Worm (Caenorhabditis elegans) whole organism, young adult: ENCODE measurements around the gene ZK632.2.

Source experiments
- B0019.2 ChIP-seq: fragments of 200-800 bp; sonication (Bioruptor generic); conservative IDR thresholded peaks from 2 replicates; pipeline ENCODE4 v1.3.6; 2022; ENCODE audit warnings: missing genetic modification reagents, missing genetic modification characterization, missing compliant biosample characterization
- B0261.1 ChIP-seq: sonication (generic microtip); optimal IDR thresholded peaks from 2 replicates; lab custom pipeline; 2016; ENCODE audit warnings: mild to moderate bottlenecking, missing genetic modification characterization, moderate library complexity, missing compliant biosample characterization
- B0336.3 ChIP-seq: fragments of 200-800 bp; sonication (Bioruptor generic); IDR thresholded peaks from 2 replicates; pipeline ENCODE4 v1.3.6; 2022; ENCODE audit warnings: missing genetic modification characterization, missing compliant biosample characterization
- C06A6.2 ChIP-seq: fragments of 200-800 bp; sonication (Bioruptor generic); conservative IDR thresholded peaks from 2 replicates; pipeline ENCODE4 v1.3.6; 2022; ENCODE audit warnings: missing genetic modification characterization, missing compliant biosample characterization
- D2030.7 ChIP-seq: fragments of 200-800 bp; sonication (Bioruptor generic); IDR thresholded peaks from 2 replicates; pipeline ENCODE4 v1.3.6; 2022; ENCODE audit warnings: missing genetic modification reagents, missing genetic modification characterization, missing compliant biosample characterization
- F33H1.4 ChIP-seq: fragments of 200-800 bp; sonication (Bioruptor generic); IDR thresholded peaks from 2 replicates; pipeline ENCODE4 v1.3.6; 2022; ENCODE audit warnings: missing genetic modification reagents, missing genetic modification characterization, missing compliant biosample characterization
- F37B4.10 ChIP-seq: fragments of 200-800 bp; sonication (Bioruptor generic); IDR thresholded peaks from 2 replicates; pipeline ENCODE4 v1.3.6; 2022; ENCODE audit warnings: missing genetic modification characterization, missing compliant biosample characterization
- F39B2.1 ChIP-seq: fragments of 200-800 bp; sonication (Bioruptor generic); IDR thresholded peaks from 2 replicates; pipeline ENCODE4 v1.3.6; 2022; ENCODE audit warnings: missing genetic modification reagents, missing genetic modification characterization, missing compliant biosample characterization
- F49E8.2 ChIP-seq: sonication (generic microtip); optimal IDR thresholded peaks from 3 replicates; lab custom pipeline; 2017; ENCODE audit warnings: missing genetic modification characterization, mild to moderate bottlenecking, missing compliant biosample characterization, antibody characterized with exemption, moderate library complexity; ENCODE audit not compliant: insufficient read depth
- K12H6.12 ChIP-seq: fragments of 200-800 bp; sonication (Bioruptor generic); optimal IDR thresholded peaks from 2 replicates; lab custom pipeline; 2018; ENCODE audit warnings: mild to moderate bottlenecking, missing genetic modification characterization, missing compliant biosample characterization
- Y79H2A.3 ChIP-seq: fragments of 200-800 bp; sonication (Bioruptor generic); conservative IDR thresholded peaks from 2 replicates; pipeline ENCODE4 v1.3.6; 2022; ENCODE audit warnings: missing genetic modification reagents, missing genetic modification characterization, missing compliant biosample characterization
- Y95B8A.8 ChIP-seq: fragments of 200-800 bp; sonication (Bioruptor generic); IDR thresholded peaks from 2 replicates; pipeline ENCODE4 v1.3.6; 2022; ENCODE audit warnings: missing genetic modification reagents, missing genetic modification characterization, missing compliant biosample characterization
- atf-7 ChIP-seq: sonication (generic microtip); optimal IDR thresholded peaks from 2 replicates; lab custom pipeline; 2017; ENCODE audit warnings: mild to moderate bottlenecking, missing genetic modification characterization, missing compliant biosample characterization
- attf-6 ChIP-seq: fragments of 200-800 bp; sonication (Bioruptor generic); IDR thresholded peaks from 2 replicates; pipeline ENCODE4 v1.3.6; 2022; ENCODE audit warnings: missing genetic modification reagents, missing genetic modification characterization, missing compliant biosample characterization
- cebp-2 ChIP-seq: fragments of 200-800 bp; sonication (Bioruptor generic); IDR thresholded peaks from 2 replicates; pipeline ENCODE4 v1.3.6; 2022; ENCODE audit warnings: missing genetic modification characterization, missing compliant biosample characterization
- ceh-100 ChIP-seq: fragments of 200-800 bp; sonication (Bioruptor generic); IDR thresholded peaks from 2 replicates; pipeline ENCODE4 v1.3.6; 2022; ENCODE audit warnings: missing genetic modification reagents, missing genetic modification characterization, missing compliant biosample characterization
- ceh-27 ChIP-seq: fragments of 200-800 bp; sonication (Bioruptor generic); optimal IDR thresholded peaks from 2 replicates; lab custom pipeline; 2018; ENCODE audit warnings: mild to moderate bottlenecking, missing genetic modification characterization, moderate library complexity, missing compliant biosample characterization
- ceh-40 ChIP-seq: fragments of 200-800 bp; sonication (Bioruptor generic); IDR thresholded peaks from 2 replicates; pipeline ENCODE4 v1.3.6; 2022; ENCODE audit warnings: missing genetic modification characterization, missing compliant biosample characterization
- ceh-58 ChIP-seq: fragments of 200-800 bp; sonication (Bioruptor generic); IDR thresholded peaks from 2 replicates; pipeline ENCODE4 v1.3.6; 2022; ENCODE audit warnings: missing genetic modification characterization, missing compliant biosample characterization
- ceh-91 ChIP-seq: fragments of 200-800 bp; sonication (Bioruptor generic); IDR thresholded peaks from 2 replicates; pipeline ENCODE4 v1.3.6; 2022; ENCODE audit warnings: missing genetic modification reagents, missing genetic modification characterization, missing compliant biosample characterization
- dpff-1 ChIP-seq: sonication (generic microtip); optimal IDR thresholded peaks from 2 replicates; lab custom pipeline; 2017; ENCODE audit warnings: mild to moderate bottlenecking, missing genetic modification characterization, missing compliant biosample characterization
- efl-1 ChIP-seq: fragments of 150-350 bp; optimal IDR thresholded peaks from 2 replicates; lab custom pipeline; 2014; ENCODE audit warnings: missing biosample characterization, missing genetic modification reagents, missing genetic modification characterization
- egrh-3 ChIP-seq: fragments of 200-800 bp; sonication (Bioruptor generic); IDR thresholded peaks from 2 replicates; pipeline ENCODE4 v1.3.6; 2022; ENCODE audit warnings: missing genetic modification reagents, missing genetic modification characterization, missing compliant biosample characterization
- fkh-3 ChIP-seq: sonication (generic microtip); optimal IDR thresholded peaks from 2 replicates; lab custom pipeline; 2016; ENCODE audit warnings: mild to moderate bottlenecking, missing genetic modification characterization, missing compliant biosample characterization
- hlh-12 ChIP-seq: sonication (generic microtip); optimal IDR thresholded peaks from 2 replicates; lab custom pipeline; 2016; ENCODE audit warnings: missing genetic modification characterization, missing compliant biosample characterization
- hlh-26 ChIP-seq: fragments of 200-800 bp; sonication (Bioruptor generic); conservative IDR thresholded peaks from 2 replicates; pipeline ENCODE4 v1.3.6; 2022; ENCODE audit warnings: missing genetic modification reagents, missing genetic modification characterization, missing compliant biosample characterization
- hrde-1 ChIP-seq: sonication (generic microtip); optimal IDR thresholded peaks from 2 replicates; lab custom pipeline; 2016; ENCODE audit warnings: missing genetic modification characterization, mild to moderate bottlenecking, missing compliant biosample characterization, moderate library complexity, missing genotype, missing genetic modification reagents, borderline replicate concordance
- hsf-1 ChIP-seq: fragments of 200-800 bp; sonication (Bioruptor generic); IDR thresholded peaks from 2 replicates; pipeline ENCODE4 v1.3.6; 2022; ENCODE audit warnings: missing genetic modification reagents, missing genetic modification characterization, missing compliant biosample characterization
- lin-40 ChIP-seq: sonication (generic microtip); optimal IDR thresholded peaks from 2 replicates; lab custom pipeline; 2016; ENCODE audit warnings: missing genetic modification characterization, mild to moderate bottlenecking, missing compliant biosample characterization, missing genotype, missing genetic modification reagents
- lin-54 ChIP-seq: fragments of 200-800 bp; sonication (Bioruptor generic); optimal IDR thresholded peaks from 2 replicates; lab custom pipeline; 2018; ENCODE audit warnings: mild to moderate bottlenecking, missing genetic modification characterization, missing compliant biosample characterization
- lsl-1 ChIP-seq: fragments of 200-800 bp; sonication (Bioruptor generic); optimal IDR thresholded peaks from 2 replicates; lab custom pipeline; 2018; ENCODE audit warnings: mild to moderate bottlenecking, missing genetic modification characterization, moderate library complexity, missing compliant biosample characterization
- lsy-27 ChIP-seq: sonication (generic microtip); optimal IDR thresholded peaks from 2 replicates; lab custom pipeline; 2017; ENCODE audit warnings: missing genetic modification characterization, mild to moderate bottlenecking, missing compliant biosample characterization, antibody characterized with exemption, missing genotype, borderline replicate concordance; ENCODE audit not compliant: insufficient read depth
- madf-3 ChIP-seq: fragments of 200-800 bp; sonication (Bioruptor generic); IDR thresholded peaks from 2 replicates; pipeline ENCODE4 v1.3.6; 2022; ENCODE audit warnings: missing genetic modification reagents, missing genetic modification characterization, missing compliant biosample characterization
- nfya-1 ChIP-seq: sonication (generic microtip); optimal IDR thresholded peaks from 2 replicates; lab custom pipeline; 2017; ENCODE audit warnings: antibody characterized with exemption, missing compliant biosample characterization, missing genetic modification characterization, borderline replicate concordance; ENCODE audit not compliant: insufficient read depth
- nhr-120 ChIP-seq: fragments of 200-800 bp; sonication (Bioruptor generic); IDR thresholded peaks from 2 replicates; pipeline ENCODE4 v1.3.6; 2022; ENCODE audit warnings: missing genetic modification characterization, missing compliant biosample characterization
- nhr-179 ChIP-seq: sonication (generic microtip); optimal IDR thresholded peaks from 2 replicates; lab custom pipeline; 2016; ENCODE audit warnings: mild to moderate bottlenecking, missing genetic modification characterization, missing compliant biosample characterization
- nhr-90 ChIP-seq: sonication (generic microtip); optimal IDR thresholded peaks from 2 replicates; lab custom pipeline; 2016; ENCODE audit warnings: missing genotype, mild to moderate bottlenecking, missing genetic modification characterization, missing compliant biosample characterization
- repo-1 ChIP-seq: sonication (generic microtip); optimal IDR thresholded peaks from 2 replicates; lab custom pipeline; 2017; ENCODE audit warnings: mild to moderate bottlenecking, missing genetic modification characterization, missing compliant biosample characterization
- snpc-1.3 ChIP-seq: sonication (generic microtip); optimal IDR thresholded peaks from 2 replicates; lab custom pipeline; 2017; ENCODE audit warnings: missing genetic modification characterization, mild to moderate bottlenecking, missing compliant biosample characterization, antibody characterized with exemption, moderate library complexity, missing genotype, missing genetic modification reagents; ENCODE audit not compliant: insufficient read depth
- snpc-3.4 ChIP-seq: sonication (generic microtip); optimal IDR thresholded peaks from 2 replicates; lab custom pipeline; 2017; ENCODE audit warnings: missing genetic modification characterization, mild to moderate bottlenecking, missing compliant biosample characterization, antibody characterized with exemption, moderate library complexity, missing genotype, missing genetic modification reagents
- sptf-2 ChIP-seq: fragments of 200-800 bp; sonication (Bioruptor generic); optimal IDR thresholded peaks from 2 replicates; lab custom pipeline; 2018; ENCODE audit warnings: mild to moderate bottlenecking, missing genetic modification characterization, missing compliant biosample characterization
- tlf-1 ChIP-seq: fragments of 200-800 bp; sonication (Bioruptor generic); optimal IDR thresholded peaks from 2 replicates; lab custom pipeline; 2018; ENCODE audit warnings: mild to moderate bottlenecking, missing genetic modification characterization, missing compliant biosample characterization
- unc-62 ChIP-seq: fragments of 150-350 bp; optimal IDR thresholded peaks from 2 replicates; lab custom pipeline; 2014; ENCODE audit warnings: missing biosample characterization, missing genetic modification reagents, missing genetic modification characterization
- xnd-1 ChIP-seq: sonication (generic microtip); optimal IDR thresholded peaks from 2 replicates; lab custom pipeline; 2016; ENCODE audit warnings: missing genotype, missing genetic modification reagents, missing genetic modification characterization, missing compliant biosample characterization
- ztf-22 ChIP-seq: fragments of 200-800 bp; sonication (Bioruptor generic); optimal IDR thresholded peaks from 2 replicates; lab custom pipeline; 2018; ENCODE audit warnings: mild to moderate bottlenecking, missing genetic modification characterization, moderate library complexity, missing compliant biosample characterization
- ztf-26 ChIP-seq: sonication (generic microtip); optimal IDR thresholded peaks from 2 replicates; lab custom pipeline; 2017; ENCODE audit warnings: missing genetic modification characterization, missing compliant biosample characterization

The ZK632.2 gene

DNA sequence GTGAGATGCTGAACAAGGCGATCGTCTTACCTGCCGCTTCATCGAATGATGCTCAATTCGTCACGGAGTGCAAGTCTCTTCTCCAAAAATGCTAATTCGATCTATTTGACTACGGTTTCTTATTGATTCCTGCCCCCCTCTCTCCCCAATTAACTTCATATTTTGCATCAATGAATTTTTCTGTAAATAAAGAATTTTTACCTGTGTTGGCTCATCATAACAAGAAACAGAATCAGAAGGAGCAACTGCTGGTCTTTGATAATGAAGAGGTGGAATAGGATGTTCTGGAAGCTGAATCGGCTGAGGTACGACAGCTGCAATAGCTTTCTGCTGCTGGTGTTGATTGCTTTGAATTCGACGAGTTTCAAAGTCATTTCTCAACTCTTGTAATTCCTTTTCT is 38.7 kb upstream of the ZK632.2 start (continued):
- TF ChIP-seq attf-6 (GFP tag; lab: Robert Waterston, UW) (no peak), cebp-2 (GFP tag; lab: Robert Waterston, UW) (0 out of 2 replicates have a peak, but pooled peaks have one; percentile 21), lin-40 (no peak), ceh-100 (GFP tag; lab: Robert Waterston, UW) (peak; percentile 46; the same call in 1 of the 2 replicates), nfya-1 (no peak), ztf-22 (no peak), snpc-1.3 (no peak), hsf-1 (GFP tag; lab: Robert Waterston, UW) (0 out of 2 replicates have a peak, but pooled peaks have one; percentile 58), nhr-120 (GFP tag; lab: Robert Waterston, UW) (no peak), atf-7 (tag; lab: Kevin White, UChicago) (no peak), hlh-12 (tag; lab: Kevin White, UChicago) (no peak), Y95B8A.8 (GFP tag; lab: Robert Waterston, UW) (peak; percentile 35; the same call in 1 of the 2 replicates), B0336.3 (GFP tag; lab: Robert Waterston, UW) (peak; percentile 51; the same call in 1 of the 2 replicates), ceh-40 (GFP tag; lab: Robert Waterston, UW) (no peak), lin-54 (GFP tag; lab: Kevin White, UChicago) (no peak), ztf-26 (tag; lab: Kevin White, UChicago) (no peak), sptf-2 (GFP tag; lab: Kevin White, UChicago) (no peak)
- TF ChIP-seq, all 124 proteins: peak for 14

DNA sequence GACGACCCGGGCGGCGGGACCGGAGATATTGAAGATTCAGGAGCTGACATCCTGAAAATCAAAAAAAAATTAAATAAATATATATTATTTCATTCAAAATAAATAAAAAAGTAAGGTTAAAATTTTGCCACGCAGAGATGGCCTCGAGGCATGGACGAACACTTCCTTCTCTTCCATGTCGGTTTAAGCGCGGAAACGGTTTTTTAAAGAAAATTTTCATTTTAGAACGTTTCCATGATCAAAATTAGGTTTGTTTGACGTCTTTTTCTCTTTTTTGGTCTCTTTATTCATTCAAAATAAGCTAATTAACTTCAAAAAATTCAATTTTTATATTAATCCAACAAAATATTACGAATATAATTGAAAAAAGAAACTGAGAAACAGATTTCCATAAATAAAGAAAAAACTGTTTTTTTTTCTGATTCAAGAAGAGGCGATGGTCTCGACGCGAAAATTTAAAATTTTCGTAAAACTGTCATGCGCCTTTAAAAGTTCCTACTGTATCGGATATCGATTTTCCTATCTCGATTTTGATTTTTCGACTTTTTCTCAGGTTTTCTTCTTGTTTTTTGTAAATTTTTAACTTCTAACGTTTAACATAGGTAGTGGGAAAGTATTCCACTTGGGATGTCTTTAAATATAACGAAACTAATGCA is 36.7 kb upstream of the ZK632.2 start, which contains the start of gene gcc-2:
gcc-2 (minus strand) TSS at position 51 of the 656 bp plus-strand sequence.
- TF ChIP-seq Y79H2A.3 (GFP tag; lab: Robert Waterston, UW): no peak
- no peak for TF ChIP-seq F49E8.2
- no peak for TF ChIP-seq ceh-58 (GFP tag; lab: Robert Waterston, UW)
- no peak for TF ChIP-seq nhr-90 (tag; lab: Kevin White, UChicago)
- no peak for TF ChIP-seq snpc-1.3
- peak; percentile 34 for TF ChIP-seq snpc-3.4 (tag; lab: Kevin White, UChicago)
- TF ChIP-seq atf-7 (tag; lab: Kevin White, UChicago): no peak
- TF ChIP-seq xnd-1 (tag; lab: Kevin White, UChicago): peak; percentile 64
- TF ChIP-seq repo-1 (tag; lab: Kevin White, UChicago): no peak
- no peak for TF ChIP-seq nhr-179 (tag; lab: Kevin White, UChicago)
- no peak for TF ChIP-seq unc-62 (GFP tag; lab: Kevin White, UChicago)
- peak; percentile 16 for TF ChIP-seq efl-1 (GFP tag; lab: Kevin White, UChicago)
- TF ChIP-seq C06A6.2 (GFP tag; lab: Robert Waterston, UW): no peak
- peak; percentile 79 for TF ChIP-seq lsl-1 (GFP tag; lab: Kevin White, UChicago)
- peak; percentile 81 for TF ChIP-seq F33H1.4 (GFP tag; lab: Robert Waterston, UW)
- no peak for TF ChIP-seq hlh-26
- no peak for TF ChIP-seq egrh-3
- no peak for TF ChIP-seq F39B2.1 (GFP tag; lab: Robert Waterston, UW)
- TF ChIP-seq fkh-3: no peak
- no peak for TF ChIP-seq lin-40
- TF ChIP-seq D2030.7 (GFP tag; lab: Robert Waterston, UW): no peak
- TF ChIP-seq lin-54 (GFP tag; lab: Kevin White, UChicago): peak; percentile 3
- no peak for TF ChIP-seq lsy-27 (tag; lab: Kevin White, UChicago)
- TF ChIP-seq ceh-91 (GFP tag; lab: Robert Waterston, UW): no peak
- no peak for TF ChIP-seq tlf-1
- no peak for TF ChIP-seq ceh-27 (GFP tag; lab: Kevin White, UChicago)
- TF ChIP-seq hrde-1 (tag; lab: Kevin White, UChicago): no peak
- no peak for TF ChIP-seq F37B4.10 (GFP tag; lab: Robert Waterston, UW)
- TF ChIP-seq K12H6.12 (tag; lab: Kevin White, UChicago): no peak
- no peak for TF ChIP-seq B0261.1 (tag; lab: Kevin White, UChicago)
- TF ChIP-seq madf-3 (GFP tag; lab: Robert Waterston, UW): no peak
- no peak for TF ChIP-seq B0019.2 (GFP tag; lab: Robert Waterston, UW)
- no peak for TF ChIP-seq dpff-1 (tag; lab: Kevin White, UChicago)
